Worm (Caenorhabditis elegans) whole organism, L1 larva: ENCODE results near the gene glb-6.

Experiments used
- blmp-1 ChIP-seq: fragments of 150-350 bp; optimal IDR thresholded peaks from 2 replicates; lab custom pipeline; 2014; ENCODE audit warnings: missing biosample characterization, missing genetic modification characterization
- efl-1 ChIP-seq, 4 experiments: fragments of 150-350 bp; optimal IDR thresholded peaks in 3 of 4; peaks in 1 of 4; 1 replicate in 1 of 4; 2 replicates in 3 of 4; lab custom pipeline; 2014; ENCODE audit warnings: missing biosample characterization in 2 of 4, missing genetic modification characterization in 2 of 4, missing genetic modification reagents in 2 of 4
- efl-3 ChIP-seq: fragments of 200-800 bp; sonication (Bioruptor generic); optimal IDR thresholded peaks from 2 replicates; lab custom pipeline; 2018; ENCODE audit warnings: mild to moderate bottlenecking, missing genetic modification characterization, missing compliant biosample characterization
- grh-1 ChIP-seq: fragments of 200-800 bp; sonication (Bioruptor generic); IDR thresholded peaks from 2 replicates; pipeline ENCODE4 v1.3.6; 2022; ENCODE audit warnings: missing genetic modification reagents, missing genetic modification characterization, missing compliant biosample characterization
- nhr-20 ChIP-seq: sonication (generic microtip); optimal IDR thresholded peaks from 2 replicates; lab custom pipeline; 2016; ENCODE audit warnings: mild to moderate bottlenecking, missing genetic modification characterization, missing compliant biosample characterization
- nhr-85 ChIP-seq: sonication (generic microtip); peaks from one replicate; lab custom pipeline; 2016; ENCODE audit warnings: missing genetic modification characterization, inconsistent platforms, missing compliant biosample characterization
- pax-3 ChIP-seq: fragments of 200-800 bp; sonication (Bioruptor generic); optimal IDR thresholded peaks from 2 replicates; lab custom pipeline; 2018; ENCODE audit warnings: mild to moderate bottlenecking, missing genetic modification characterization, moderate library complexity, missing compliant biosample characterization
- unc-86 ChIP-seq: sonication (generic microtip); optimal IDR thresholded peaks from 2 replicates; lab custom pipeline; 2016; ENCODE audit warnings: missing genetic modification characterization, missing compliant biosample characterization
- ztf-11 ChIP-seq, 2 experiments: sonication (generic microtip); optimal IDR thresholded peaks; 2 replicates each; lab custom pipeline; 2016 to 2017; ENCODE audit warnings: missing genetic modification characterization in 2 of 2, missing biosample characterization in 1 of 2, missing compliant biosample characterization in 1 of 2

glb-6 gene

ce11 chrV:5521735-5522241 is 48.5 kb downstream of the glb-6 start, which contains the start of gene hir-1:
Gene hir-1, plus strand, starts transcription at chrV:5522139.
- TF ChIP-seq pax-3 (tag; lab: Kevin White, UChicago) (no peak), efl-1 (optimal IDR thresholded peaks at IDR 0.05; lab: Kevin White, UChicago) (no peak), efl-1 (GFP tag; optimal IDR thresholded peaks at IDR 0.05 in 1 of 2; lab: Kevin White, UChicago) (peak in 1 of 2 experiments; percentile 90), unc-86 (no peak), ztf-11 (tag; optimal IDR thresholded peaks at IDR 0.05; lab: Kevin White, UChicago) (no peak), nhr-20 (tag; lab: Kevin White, UChicago) (peak; percentile 14), grh-1 (0 out of 2 replicates have a peak, but pooled peaks have one; percentile 8), efl-3 (GFP tag; lab: Kevin White, UChicago) (no peak), blmp-1 (tag; lab: Kevin White, UChicago) (peak; percentile 60), nhr-85 (tag; lab: Kevin White, UChicago) (peak; percentile 66)
